Fruit fly (Drosophila melanogaster): ENCODE measurements around the gene ci.

DNA sequence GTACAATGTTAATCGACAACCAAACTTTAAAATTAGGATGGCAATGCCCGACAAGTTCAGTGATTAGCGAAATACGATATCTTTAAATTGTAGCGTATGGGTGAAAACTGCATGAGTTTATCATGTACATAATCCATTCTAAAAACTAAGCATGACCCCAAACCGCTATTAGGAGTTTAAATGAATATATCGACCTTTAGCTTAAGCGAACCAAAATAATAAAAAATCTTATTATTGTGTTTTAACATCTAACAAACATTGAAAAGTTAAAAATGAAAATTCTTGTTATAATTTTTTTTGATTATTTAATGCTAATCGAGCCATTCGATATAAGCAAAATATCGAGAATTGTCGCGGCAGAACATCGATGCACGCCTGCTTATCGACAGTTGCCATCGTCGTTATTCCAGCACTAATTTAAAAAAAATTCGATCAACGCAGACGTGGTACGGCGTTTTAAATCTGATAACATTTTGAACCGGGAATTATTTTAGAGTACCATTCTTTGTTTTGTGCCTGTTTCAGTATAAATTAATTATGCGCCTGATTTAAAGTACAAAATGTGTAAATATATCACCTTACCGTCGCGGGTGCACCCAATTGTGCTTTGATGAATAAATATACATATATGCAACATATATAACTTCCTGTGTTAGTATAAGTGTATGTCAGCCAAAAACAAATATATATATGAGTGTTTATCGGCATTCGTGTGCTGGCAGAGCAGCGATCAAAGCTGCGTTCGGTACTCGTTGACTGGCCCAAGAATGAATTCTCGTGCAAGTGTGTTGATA is 12.3 kb upstream of the ci start, which contains the start of gene pan:
- TF ChIP-seq h (optimal IDR thresholded peaks at IDR 0.05), result no peak
- no peak for TF ChIP-seq psq (optimal IDR thresholded peaks at IDR 0.05)
- no peak for TF ChIP-seq ttk (optimal IDR thresholded peaks at IDR 0.05)
- TF ChIP-seq Sin3A (optimal IDR thresholded peaks at IDR 0.05), result no peak
